Fruit fly (Drosophila melanogaster) whole organism, embryonic: Measurements from ENCODE around the gene CG3630.

Experiments used
- Atf3 ChIP-seq: fragments of 200-800 bp; sonication (Bioruptor generic); optimal IDR thresholded peaks from 3 replicates; lab custom pipeline; 2016; ENCODE audit warnings: missing biosample characterization, missing genetic modification characterization
- B-H1 ChIP-seq: fragments of 200-800 bp; sonication (Bioruptor generic); IDR thresholded peaks from 3 replicates; pipeline ENCODE4 v1.3.6; 2022; ENCODE audit warnings: missing biosample characterization, missing genetic modification characterization
- CG12219 ChIP-seq: fragments of 200-800 bp; sonication (Bioruptor generic); optimal IDR thresholded peaks from 3 replicates; lab custom pipeline; 2018; ENCODE audit warnings: missing biosample characterization, mild to moderate bottlenecking, missing genetic modification characterization
- CG13894 ChIP-seq: fragments of 200-800 bp; sonication (Bioruptor generic); optimal IDR thresholded peaks from 3 replicates; lab custom pipeline; 2018; ENCODE audit warnings: missing biosample characterization, mild to moderate bottlenecking, missing genetic modification characterization, moderate library complexity
- CG15514 ChIP-seq: fragments of 200-800 bp; sonication (Bioruptor generic); optimal IDR thresholded peaks from 3 replicates; lab custom pipeline; 2017; ENCODE audit warnings: missing biosample characterization, missing genetic modification characterization, mild to moderate bottlenecking, moderate library complexity, missing genetic modification reagents
- CG1792 ChIP-seq: fragments of 200-800 bp; sonication (Bioruptor generic); optimal IDR thresholded peaks from 2 replicates; lab custom pipeline; 2016; ENCODE audit warnings: missing biosample characterization, missing genetic modification characterization
- CG18599 ChIP-seq: fragments of 200-800 bp; sonication (Bioruptor generic); optimal IDR thresholded peaks from 3 replicates; lab custom pipeline; 2017; ENCODE audit warnings: missing biosample characterization, missing genetic modification characterization, mild to moderate bottlenecking, moderate library complexity, missing genetic modification reagents
- CG2199 ChIP-seq: fragments of 200-800 bp; sonication (Bioruptor generic); IDR thresholded peaks from 3 replicates; pipeline ENCODE4 v1.3.6; 2022; ENCODE audit warnings: missing biosample characterization, missing genetic modification characterization
- CG31365 ChIP-seq: fragments of 200-800 bp; sonication (Bioruptor generic); optimal IDR thresholded peaks from 2 replicates; lab custom pipeline; 2018; ENCODE audit warnings: missing biosample characterization, mild to moderate bottlenecking, missing genetic modification characterization
- CG33213 ChIP-seq: fragments of 200-800 bp; sonication (Bioruptor generic); optimal IDR thresholded peaks from 3 replicates; lab custom pipeline; 2016; ENCODE audit warnings: missing biosample characterization, missing genetic modification characterization
- CG4707 ChIP-seq: fragments of 200-800 bp; sonication (Bioruptor generic); optimal IDR thresholded peaks from 2 replicates; lab custom pipeline; 2018; ENCODE audit warnings: missing biosample characterization, mild to moderate bottlenecking, missing genetic modification characterization, moderate library complexity
- CG5245 ChIP-seq: fragments of 200-800 bp; sonication (Bioruptor generic); optimal IDR thresholded peaks from 3 replicates; lab custom pipeline; 2016; ENCODE audit warnings: missing biosample characterization, missing genetic modification characterization
- CG8290 ChIP-seq, 3 experiments: fragments of 200-800 bp; sonication (Bioruptor generic); optimal IDR thresholded peaks; 2 replicates each; lab custom pipeline; 2016 to 2019; ENCODE audit warnings: missing biosample characterization in 3 of 3, missing genetic modification characterization in 3 of 3, mild to moderate bottlenecking in 2 of 3, moderate library complexity in 1 of 3
- CTCF ChIP-seq: fragments of 200-800 bp; sonication (Bioruptor generic); optimal IDR thresholded peaks from 2 replicates; lab custom pipeline; 2017; ENCODE audit warnings: missing biosample characterization, mild to moderate bottlenecking, missing genetic modification characterization, moderate library complexity
- Chrac-16 ChIP-seq: fragments of 200-800 bp; sonication (Bioruptor generic); optimal IDR thresholded peaks from 3 replicates; lab custom pipeline; 2016; ENCODE audit warnings: missing biosample characterization, missing genetic modification characterization
- Dbx ChIP-seq: fragments of 200-800 bp; sonication (Bioruptor generic); IDR thresholded peaks from 3 replicates; pipeline ENCODE4 v1.3.6; 2022; ENCODE audit warnings: missing biosample characterization, missing genetic modification characterization
- Deaf1 ChIP-seq: fragments of 200-800 bp; optimal IDR thresholded peaks from 3 replicates; lab custom pipeline; 2019; ENCODE audit warnings: missing biosample characterization, mild to moderate bottlenecking, missing genetic modification characterization, moderate library complexity
- Dll ChIP-seq: fragments of 200-800 bp; sonication (Bioruptor generic); IDR thresholded peaks from 4 replicates; pipeline ENCODE4 v1.3.6; 2022; ENCODE audit warnings: missing biosample characterization, missing genetic modification characterization; ENCODE audit not compliant: partially characterized antibody
- Drgx ChIP-seq: fragments of 200-800 bp; sonication (Bioruptor generic); IDR thresholded peaks from 2 replicates; pipeline ENCODE4 v1.3.6; 2022; ENCODE audit warnings: missing biosample characterization, missing genetic modification characterization
- Hr3 ChIP-seq: fragments of 200-800 bp; sonication (Bioruptor generic); optimal IDR thresholded peaks from 3 replicates; lab custom pipeline; 2016; ENCODE audit warnings: missing biosample characterization, missing genetic modification characterization
- MTF-1 ChIP-seq: fragments of 200-800 bp; sonication (Bioruptor generic); optimal IDR thresholded peaks from 2 replicates; lab custom pipeline; 2018; ENCODE audit warnings: missing biosample characterization, mild to moderate bottlenecking, missing genetic modification characterization, borderline replicate concordance
- Nf-YB ChIP-seq: fragments of 200-800 bp; sonication (Bioruptor generic); optimal IDR thresholded peaks from 3 replicates; lab custom pipeline; 2019; ENCODE audit warnings: missing biosample characterization, mild to moderate bottlenecking, missing genetic modification characterization, moderate library complexity
- NfI ChIP-seq: fragments of 200-800 bp; sonication (Bioruptor generic); optimal IDR thresholded peaks from 3 replicates; lab custom pipeline; 2018; ENCODE audit warnings: missing biosample characterization, mild to moderate bottlenecking, missing genetic modification characterization, moderate library complexity
- Tbp ChIP-seq: fragments of >200 bp; optimal IDR thresholded peaks from 2 replicates; lab custom pipeline; 2018; ENCODE audit warnings: missing biosample characterization, missing genetic modification characterization
- br ChIP-seq: fragments of >200 bp; optimal IDR thresholded peaks from 2 replicates; lab custom pipeline; 2017
- btn ChIP-seq: fragments of 200-800 bp; sonication (Bioruptor generic); optimal IDR thresholded peaks from 2 replicates; lab custom pipeline; 2016; ENCODE audit warnings: missing biosample characterization, missing genetic modification characterization
- da ChIP-seq: fragments of 200-800 bp; sonication (Bioruptor generic); optimal IDR thresholded peaks from 2 replicates; lab custom pipeline; 2016; ENCODE audit warnings: missing biosample characterization, missing genetic modification characterization
- dpn ChIP-seq, 2 experiments: fragments of 200-800 bp; sonication (Bioruptor generic); optimal IDR thresholded peaks; 3 replicates each; lab custom pipeline; 2016; ENCODE audit warnings: missing biosample characterization in 2 of 2, missing genetic modification characterization in 2 of 2
- ftz-f1 ChIP-seq: fragments of 200-800 bp; sonication (Bioruptor generic); optimal IDR thresholded peaks from 2 replicates; lab custom pipeline; 2016; ENCODE audit warnings: missing biosample characterization, missing genetic modification characterization
- fu2 ChIP-seq: fragments of 200-800 bp; sonication (Bioruptor generic); optimal IDR thresholded peaks from 2 replicates; lab custom pipeline; 2016; ENCODE audit warnings: missing biosample characterization, missing genetic modification characterization
- hb ChIP-seq: fragments of 200-800 bp; sonication (Bioruptor generic); IDR thresholded peaks from 3 replicates; pipeline ENCODE4 v1.3.6; 2022; ENCODE audit warnings: missing biosample characterization, missing genetic modification characterization; ENCODE audit not compliant: partially characterized antibody
- ind ChIP-seq: fragments of 200-800 bp; sonication (Bioruptor generic); optimal IDR thresholded peaks from 3 replicates; lab custom pipeline; 2016; ENCODE audit warnings: missing biosample characterization, missing genetic modification characterization
- klu ChIP-seq: fragments of 200-800 bp; sonication (Bioruptor generic); IDR thresholded peaks from 2 replicates; pipeline ENCODE4 v1.3.6; 2022; ENCODE audit warnings: missing biosample characterization, missing genetic modification characterization
- lab ChIP-seq: fragments of 200-800 bp; sonication (Bioruptor generic); optimal IDR thresholded peaks from 3 replicates; lab custom pipeline; 2017; ENCODE audit warnings: missing biosample characterization, missing genetic modification characterization, mild to moderate bottlenecking, moderate library complexity, missing genetic modification reagents
- mirr ChIP-seq: fragments of 200-800 bp; sonication (Bioruptor generic); optimal IDR thresholded peaks from 3 replicates; lab custom pipeline; 2018; ENCODE audit warnings: missing biosample characterization, mild to moderate bottlenecking, missing genetic modification characterization
- nerfin-2 ChIP-seq: fragments of 200-800 bp; sonication (Bioruptor generic); IDR thresholded peaks from 2 replicates; pipeline ENCODE4 v1.3.6; 2022; ENCODE audit warnings: missing biosample characterization, missing genetic modification characterization; ENCODE audit not compliant: partially characterized antibody
- pita ChIP-seq: fragments of 200-800 bp; sonication (Bioruptor generic); optimal IDR thresholded peaks from 2 replicates; lab custom pipeline; 2017; ENCODE audit warnings: missing biosample characterization, mild to moderate bottlenecking, missing genetic modification characterization
- pzg ChIP-seq: fragments of 200-800 bp; sonication (Bioruptor generic); optimal IDR thresholded peaks from 3 replicates; lab custom pipeline; 2018; ENCODE audit warnings: missing biosample characterization, mild to moderate bottlenecking, missing genetic modification characterization, moderate library complexity
- stwl ChIP-seq: fragments of 200-800 bp; sonication (Bioruptor generic); optimal IDR thresholded peaks from 3 replicates; lab custom pipeline; 2018; ENCODE audit warnings: missing biosample characterization, mild to moderate bottlenecking, missing genetic modification characterization, moderate library complexity
- tin ChIP-seq: fragments of 200-800 bp; sonication (Bioruptor generic); optimal IDR thresholded peaks from 3 replicates; lab custom pipeline; 2016; ENCODE audit warnings: missing biosample characterization, missing genetic modification characterization
- unpg ChIP-seq: fragments of 200-800 bp; sonication (Bioruptor generic); optimal IDR thresholded peaks from 3 replicates; lab custom pipeline; 2018; ENCODE audit warnings: missing biosample characterization, mild to moderate bottlenecking, missing genetic modification characterization, moderate library complexity

CG3630 gene

dm6 chrX:2112660-2113059, 49.3 kb upstream of the CG3630 start (continued):
- peak; percentile 25 for TF ChIP-seq Tbp (GFP tag; lab: Kevin White, UChicago)
- TF ChIP-seq CG4707 (GFP tag; lab: Kevin White, UChicago) = no peak
- no peak for TF ChIP-seq CG5245
- no peak for TF ChIP-seq CG18599
- no peak for TF ChIP-seq dpn (GFP tag; optimal IDR thresholded peaks at IDR 0.05; lab: Kevin White, UChicago)
- no peak for TF ChIP-seq btn (GFP tag; lab: Kevin White, UChicago)
- TF ChIP-seq nerfin-2 = no peak
- no peak for TF ChIP-seq B-H1 (GFP tag; lab: Robert Waterston, UW)
- no peak for TF ChIP-seq CG1792 (GFP tag; lab: Kevin White, UChicago)
- peak; percentile 21 for TF ChIP-seq pzg (GFP tag; lab: Kevin White, UChicago)
- no peak for TF ChIP-seq klu
- no peak for TF ChIP-seq MTF-1
- TF ChIP-seq CG33213 (GFP tag; lab: Kevin White, UChicago) = no peak
- TF ChIP-seq Drgx (GFP tag; lab: Robert Waterston, UW) = no peak
- peak; percentile 68 for TF ChIP-seq CTCF (GFP tag; lab: Kevin White, UChicago)
- TF ChIP-seq pita (GFP tag; lab: Kevin White, UChicago) = peak; percentile 66
- TF ChIP-seq stwl (tag; lab: Kevin White, UChicago) = peak; percentile 33
- no peak for TF ChIP-seq Nf-YB (GFP tag; lab: Kevin White, UChicago)
- no peak for TF ChIP-seq mirr (GFP tag; lab: Kevin White, UChicago)
- TF ChIP-seq CG8290 (GFP tag; optimal IDR thresholded peaks at IDR 0.05; lab: Kevin White, UChicago) = peak; percentile 16
- TF ChIP-seq CG8290 (tag; optimal IDR thresholded peaks at IDR 0.05; lab: Kevin White, UChicago) = no peak
- TF ChIP-seq hb (GFP tag; lab: Robert Waterston, UW) = no peak
- TF ChIP-seq CG2199 (GFP tag; lab: Robert Waterston, UW) = 0 out of 3 replicates have a peak, but pooled peaks have one; percentile 15
- TF ChIP-seq CG13894 (tag; lab: Kevin White, UChicago) = peak; percentile 5
- no peak for TF ChIP-seq fu2 (GFP tag; lab: Kevin White, UChicago)
- no peak for TF ChIP-seq ind (GFP tag; lab: Kevin White, UChicago)
- TF ChIP-seq br (lab: Kevin White, UChicago) = no peak
- TF ChIP-seq CG12219 (GFP tag; lab: Kevin White, UChicago) = no peak
- no peak for TF ChIP-seq Dll (GFP tag; lab: Robert Waterston, UW)
- no peak for TF ChIP-seq ftz-f1 (GFP tag; lab: Kevin White, UChicago)
- TF ChIP-seq NfI (GFP tag; lab: Kevin White, UChicago) = no peak
- TF ChIP-seq da (GFP tag; lab: Kevin White, UChicago) = no peak
- TF ChIP-seq tin (GFP tag; lab: Kevin White, UChicago) = no peak
- peak; percentile 59 for TF ChIP-seq CG15514 (GFP tag; lab: Kevin White, UChicago)
- no peak for TF ChIP-seq lab
- TF ChIP-seq unpg (GFP tag; lab: Kevin White, UChicago) = no peak
- TF ChIP-seq Deaf1 (tag; lab: Kevin White, UChicago) = no peak
- TF ChIP-seq Dbx = no peak
- no peak for TF ChIP-seq Atf3 (GFP tag; lab: Kevin White, UChicago)
- TF ChIP-seq Chrac-16 = no peak
- no peak for TF ChIP-seq Hr3 (GFP tag; lab: Kevin White, UChicago)
- peak; percentile 19 for TF ChIP-seq CG31365 (tag; lab: Kevin White, UChicago)
